Fruit fly (Drosophila melanogaster) Kc167 (cell line): ENCODE data around the gene CG14965.

ENCODE experiments used
- Myc ChIP-seq: fragments of >200 bp; optimal IDR thresholded peaks from 2 replicates; lab custom pipeline; 2017; ENCODE audit warnings: missing external identifiers
- Sin3A ChIP-seq: fragments of >200 bp; optimal IDR thresholded peaks from 2 replicates; lab custom pipeline; 2018; ENCODE audit warnings: missing external identifiers
- h ChIP-seq: fragments of >200 bp; optimal IDR thresholded peaks from 3 replicates; lab custom pipeline; 2018; ENCODE audit warnings: missing external identifiers
- insv ChIP-seq: fragments of >200 bp; optimal IDR thresholded peaks from 3 replicates; lab custom pipeline; 2018; ENCODE audit warnings: missing external identifiers
- psq ChIP-seq: fragments of >200 bp; optimal IDR thresholded peaks from 2 replicates; lab custom pipeline; 2017; ENCODE audit warnings: missing external identifiers
- ttk ChIP-seq: sonication (Bioruptor generic); optimal IDR thresholded peaks from 2 replicates; lab custom pipeline; 2017; ENCODE audit warnings: missing external identifiers

Gene CG14965

DNA sequence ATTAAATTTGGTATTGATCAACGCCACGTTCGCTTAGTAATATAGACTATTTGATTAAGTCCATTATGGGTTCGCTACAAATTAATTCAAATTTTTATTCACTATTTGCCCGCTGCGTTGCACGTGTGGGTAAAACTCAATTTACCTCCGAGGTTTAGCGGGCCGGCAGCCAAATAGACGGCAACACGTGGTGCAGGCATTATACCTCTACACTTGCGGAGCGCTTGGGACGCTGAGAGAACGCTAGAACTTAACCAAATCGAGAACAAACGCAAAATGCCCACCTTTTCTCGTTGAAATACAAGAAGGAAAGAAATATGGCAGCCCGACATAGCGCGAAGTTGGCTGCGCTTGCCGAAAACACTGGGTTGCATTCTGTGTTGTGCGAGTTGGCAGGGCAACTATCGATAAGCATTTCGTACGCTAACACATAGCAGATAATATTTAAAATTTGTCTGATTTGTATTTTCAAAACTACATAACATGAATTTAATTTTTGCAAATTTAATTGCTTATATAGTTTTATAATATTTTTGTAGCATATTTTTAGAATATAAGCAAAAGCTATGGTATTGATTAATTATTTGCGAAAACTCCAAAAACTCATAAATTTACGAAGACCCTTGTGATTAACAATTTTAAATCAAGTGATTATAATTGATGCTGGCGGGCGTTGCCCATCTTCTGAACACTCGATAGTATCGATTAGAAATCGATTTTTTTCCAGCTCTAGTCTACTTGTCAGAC lies 30.5 kb upstream of the CG14965 start, which contains the start of the genes RpL28 and eIF1:
Gene RpL28, minus strand, starts transcription at position 318 of the 747 bp plus-strand sequence.
Gene eIF1, plus strand, starts transcription at position 699 of the 747 bp plus-strand sequence.
- TF ChIP-seq psq (lab: Kevin White, UChicago) (no peak), insv (lab: Kevin White, UChicago) (no peak), Sin3A (no peak), ttk (lab: Kevin White, UChicago) (no peak), h (lab: Kevin White, UChicago) (no peak), Myc (lab: Kevin White, UChicago) (no peak)

DNA sequence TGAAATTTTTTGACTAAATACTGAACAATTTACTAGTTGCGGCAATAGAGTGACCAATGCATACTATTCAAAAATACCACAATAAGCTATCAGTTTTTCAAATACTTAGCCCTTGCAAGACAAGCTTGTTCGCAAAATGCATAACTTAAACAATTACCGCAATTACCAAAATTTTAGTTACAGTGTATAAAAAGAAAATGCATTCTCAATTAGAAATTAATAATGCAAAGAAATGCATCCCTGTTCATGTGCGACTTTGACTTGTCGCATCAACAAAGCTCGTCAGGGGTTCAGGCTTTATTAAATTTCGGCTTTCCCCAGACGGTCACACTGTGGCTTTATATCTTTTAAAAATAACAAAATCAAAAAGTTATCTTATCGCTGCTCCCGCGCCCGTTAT lies 26.6 kb upstream of the CG14965 start, which contains the start of the genes hob and nSMase:
Gene hob, minus strand, starts transcription at position 62 of the 400 bp plus-strand sequence.
Gene nSMase, plus strand, starts transcription at position 298 of the 400 bp plus-strand sequence.
- no peak for TF ChIP-seq psq (lab: Kevin White, UChicago)

DNA sequence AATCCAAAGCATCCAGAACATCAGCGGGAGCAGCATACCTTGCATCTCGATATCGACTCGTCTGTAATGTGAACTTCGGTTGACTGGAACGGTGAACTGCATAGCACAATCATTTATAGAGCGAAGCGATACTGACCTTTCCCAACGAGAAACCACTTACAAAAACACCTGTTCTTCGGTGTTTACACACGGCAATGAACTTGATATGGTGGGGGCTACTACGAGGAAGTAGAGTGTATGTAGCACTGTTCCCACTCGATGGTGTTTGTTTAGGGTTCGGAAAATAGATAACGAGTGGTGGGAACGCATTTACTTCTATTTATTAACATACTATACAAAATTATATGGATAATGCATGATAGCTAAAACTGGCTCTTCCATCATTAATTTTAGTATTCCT lies 16.6 kb upstream of the CG14965 start, which contains the start of the genes CG32269 and CG32270:
Gene CG32269, minus strand, starts transcription at position 91 of the 400 bp plus-strand sequence.
Gene CG32270, minus strand, starts transcription at position 91 of the 400 bp plus-strand sequence.
- TF ChIP-seq Myc (lab: Kevin White, UChicago) (no peak), h (lab: Kevin White, UChicago) (no peak), psq (lab: Kevin White, UChicago) (no peak), ttk (lab: Kevin White, UChicago) (no peak), Sin3A (no peak), insv (lab: Kevin White, UChicago) (no peak)

DNA sequence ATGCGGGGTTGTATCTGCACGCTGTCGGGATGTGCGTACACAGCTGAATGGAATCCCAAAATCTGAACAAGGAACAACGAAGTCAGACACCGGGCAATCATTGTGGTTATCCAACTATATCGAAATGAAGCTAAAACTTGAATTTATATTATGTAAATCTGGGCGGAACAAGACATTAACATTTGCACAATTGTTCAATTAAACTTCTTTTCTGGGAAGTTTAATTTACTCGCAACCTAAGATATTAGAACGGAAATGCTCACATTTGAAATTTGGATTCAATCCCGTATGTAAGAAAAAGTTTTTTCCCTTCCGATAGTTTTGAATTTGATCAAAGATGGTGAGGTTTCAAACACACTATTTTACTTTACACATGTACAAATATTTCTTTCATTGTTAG lies 14.0 kb upstream of the CG14965 start, which contains the start of gene CG33160:
Gene CG33160, minus strand, starts transcription at position 101 of the 400 bp plus-strand sequence.
- TF ChIP-seq psq (lab: Kevin White, UChicago) (no peak), insv (lab: Kevin White, UChicago) (no peak), h (lab: Kevin White, UChicago) (no peak), ttk (lab: Kevin White, UChicago) (no peak), Myc (lab: Kevin White, UChicago) (no peak), Sin3A (no peak)

DNA sequence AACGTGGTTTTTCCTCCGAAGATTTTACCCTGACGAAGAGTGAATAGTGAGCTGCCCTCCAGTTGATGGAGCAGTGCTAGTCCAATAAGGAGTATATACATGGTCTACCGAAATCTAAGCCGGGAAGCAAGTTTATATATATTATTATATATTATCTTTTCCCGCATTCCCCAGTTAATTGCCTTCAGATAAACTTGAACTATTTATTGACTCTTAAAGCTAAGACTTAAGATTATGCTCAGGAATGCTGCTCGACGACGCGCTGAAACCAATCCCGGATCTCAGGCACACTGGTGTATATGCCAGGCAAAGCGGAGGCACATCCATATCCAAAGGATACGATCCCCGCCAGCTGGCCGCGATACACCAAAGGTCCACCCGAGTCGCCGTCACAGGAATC lies 13.1 kb upstream of the CG14965 start, which contains the start of gene CG32277:
Gene CG32277, minus strand, starts transcription at position 101 of the 400 bp plus-strand sequence.
- TF ChIP-seq insv (lab: Kevin White, UChicago), result no peak
- TF ChIP-seq h (lab: Kevin White, UChicago), result no peak
- TF ChIP-seq Sin3A, result no peak
- no peak for TF ChIP-seq ttk (lab: Kevin White, UChicago)
- no peak for TF ChIP-seq Myc (lab: Kevin White, UChicago)
- TF ChIP-seq psq (lab: Kevin White, UChicago), result no peak

DNA sequence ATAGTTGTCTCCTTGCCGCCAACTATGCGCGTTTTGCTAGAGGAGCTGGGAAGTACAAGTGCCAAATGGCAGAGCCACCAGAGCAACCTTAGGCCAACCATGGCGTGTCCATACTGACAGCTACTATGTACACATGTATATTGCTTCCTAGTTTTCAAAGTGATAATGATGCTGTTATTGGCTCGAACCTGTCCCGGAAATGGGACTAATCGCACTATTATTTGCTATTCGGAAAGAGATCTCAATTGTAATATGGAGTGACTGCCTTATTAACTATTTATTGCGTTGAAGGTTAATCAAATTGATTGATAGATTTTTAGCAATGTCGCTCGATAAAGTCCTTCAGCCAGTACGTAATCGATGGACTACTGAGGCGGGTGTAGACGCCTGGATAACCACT lies 12.1 kb upstream of the CG14965 start, which contains the start of gene CG33159:
Gene CG33159, minus strand, starts transcription at position 101 of the 400 bp plus-strand sequence.
- TF ChIP-seq insv (lab: Kevin White, UChicago), result no peak
- TF ChIP-seq psq (lab: Kevin White, UChicago), result no peak
- no peak for TF ChIP-seq Myc (lab: Kevin White, UChicago)
- no peak for TF ChIP-seq ttk (lab: Kevin White, UChicago)
- no peak for TF ChIP-seq h (lab: Kevin White, UChicago)
- no peak for TF ChIP-seq Sin3A

DNA sequence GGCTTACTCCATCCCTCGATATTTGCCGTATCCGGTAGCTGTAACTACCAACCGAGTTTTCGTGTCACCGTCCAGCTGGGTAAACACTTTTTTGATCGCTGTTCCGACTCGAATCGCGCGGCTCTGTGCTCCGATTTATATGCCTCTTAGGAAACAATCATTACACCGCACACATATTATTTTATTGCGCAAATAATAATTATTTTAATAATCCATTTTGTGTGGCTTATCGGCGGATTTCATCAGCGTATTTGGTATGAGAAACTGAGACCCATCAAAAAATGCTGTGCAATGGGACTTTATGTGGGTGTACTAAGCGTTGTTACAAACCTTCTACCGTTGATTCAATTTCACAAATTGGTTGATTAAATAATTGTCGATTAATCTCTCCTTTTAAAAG lies 10.8 kb upstream of the CG14965 start, which contains the start of gene CG32271:
Gene CG32271, minus strand, starts transcription at position 101 of the 400 bp plus-strand sequence.
- TF ChIP-seq insv (lab: Kevin White, UChicago) (no peak), h (lab: Kevin White, UChicago) (no peak), Sin3A (no peak), ttk (lab: Kevin White, UChicago) (no peak), psq (lab: Kevin White, UChicago) (no peak)

DNA sequence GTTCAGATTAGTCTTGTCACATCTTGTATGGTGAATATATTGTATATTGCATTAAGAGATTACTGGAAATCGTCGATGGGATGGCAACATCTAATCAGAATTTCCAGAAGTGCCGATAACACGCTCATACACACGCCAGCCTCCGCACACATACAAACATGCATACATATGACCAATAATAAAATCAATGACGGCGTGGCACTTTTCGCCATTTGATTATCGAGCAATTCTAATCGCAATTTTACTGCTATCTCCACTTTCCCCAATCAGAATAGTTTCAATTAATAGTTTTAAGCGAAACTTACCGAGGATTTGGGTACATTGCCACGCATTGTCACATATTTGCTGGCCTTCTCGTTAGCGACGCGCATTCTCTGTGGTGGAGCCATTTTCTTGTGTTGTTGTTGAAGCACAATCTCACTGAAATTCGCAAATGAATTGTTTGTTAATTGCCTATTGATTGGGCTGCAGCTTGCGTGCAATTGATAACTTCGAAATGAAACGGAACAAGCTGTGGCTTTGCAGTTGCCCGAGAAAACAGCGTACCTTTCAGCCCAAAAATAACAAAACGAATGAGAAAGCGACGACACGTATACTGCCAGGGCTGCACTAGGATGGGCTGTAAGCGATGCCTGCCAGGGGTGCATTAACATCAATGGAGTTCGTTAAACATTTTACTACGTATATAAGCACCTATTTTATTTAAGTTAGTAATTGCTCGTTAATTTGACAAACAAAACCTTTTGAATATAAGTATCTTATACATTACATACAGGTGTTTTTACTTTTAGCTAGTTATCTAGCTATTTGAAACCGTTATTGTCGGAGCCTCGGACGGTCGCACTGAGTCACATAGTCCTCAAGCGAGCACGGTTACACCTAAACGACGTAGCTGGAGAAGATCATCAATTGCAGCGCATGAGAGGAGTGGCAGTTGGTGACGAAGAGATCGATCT lies 6.4 kb upstream of the CG14965 start, which contains the start of the genes CG32276 and gry:
Gene CG32276, minus strand, starts transcription at position 601 of the 956 bp plus-strand sequence.
Gene gry, plus strand, starts transcription at position 644 of the 956 bp plus-strand sequence.
- TF ChIP-seq ttk (lab: Kevin White, UChicago) (no peak), Sin3A (no peak), Myc (lab: Kevin White, UChicago) (no peak)

DNA sequence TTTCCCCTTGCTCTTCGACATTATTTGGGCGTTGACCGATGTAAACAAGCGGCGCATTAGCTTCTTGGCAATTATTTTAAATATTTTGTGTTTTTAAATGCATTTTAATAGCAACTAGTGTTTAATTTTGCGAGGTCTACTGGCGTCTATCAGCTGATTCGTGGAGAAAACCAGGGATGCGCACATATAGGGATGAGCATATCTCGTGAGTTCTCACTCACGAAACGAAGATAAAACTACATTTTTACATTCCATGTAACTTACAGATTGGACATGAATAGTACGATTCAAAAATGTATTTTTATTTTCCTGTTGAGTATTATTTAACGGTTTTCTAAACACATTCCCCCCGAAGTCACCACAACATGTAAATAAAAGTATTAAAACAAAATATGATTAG lies 5.2 kb upstream of the CG14965 start, which contains the start of gene CG14966:
Gene CG14966, minus strand, starts transcription at position 168 of the 400 bp plus-strand sequence.
- no peak for TF ChIP-seq Myc (lab: Kevin White, UChicago)
- no peak for TF ChIP-seq ttk (lab: Kevin White, UChicago)

DNA sequence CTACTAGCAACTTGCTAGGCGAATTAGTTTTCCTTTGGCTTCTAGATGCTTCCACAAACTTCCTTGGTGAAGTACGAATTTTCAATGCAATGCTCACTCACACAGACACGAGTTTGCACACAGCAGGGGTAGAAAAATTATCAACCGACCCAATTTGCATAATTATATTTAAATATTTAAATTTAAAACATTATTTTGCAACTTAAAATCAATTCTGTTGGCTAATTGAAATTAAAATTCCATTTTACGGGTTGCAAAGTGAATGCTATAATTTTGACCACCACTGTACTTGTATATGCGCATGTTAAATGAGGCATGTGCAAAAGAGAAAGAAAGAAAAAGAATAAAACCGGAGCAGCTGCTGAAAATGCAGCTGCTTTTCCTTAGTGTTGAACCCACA lies 1.8 kb upstream of the CG14965 start:
- TF ChIP-seq ttk (lab: Kevin White, UChicago), result no peak

DNA sequence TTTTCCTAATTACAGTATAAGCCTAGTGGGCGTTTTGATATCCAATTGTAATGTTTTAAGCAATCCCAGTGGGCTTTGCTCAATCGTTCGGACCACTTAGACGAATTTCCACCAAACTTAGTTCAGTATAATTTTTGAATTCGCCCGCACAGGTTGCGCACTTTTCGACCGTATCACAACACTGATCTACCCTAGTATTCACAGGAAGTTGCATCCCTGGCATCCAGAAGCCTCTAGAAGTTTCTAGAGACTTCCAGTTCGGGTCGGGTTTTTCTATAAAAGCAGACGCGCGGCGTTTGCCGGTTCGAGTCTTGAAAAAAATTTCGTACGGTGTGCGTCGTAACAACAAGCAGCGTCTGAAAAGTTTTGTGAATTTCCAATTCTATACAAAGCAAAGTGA lies 621 bp upstream of the CG14965 start, which contains the start of gene Hsp83:
Gene Hsp83, plus strand, starts transcription at position 58 of the 400 bp plus-strand sequence.
- TF ChIP-seq insv (lab: Kevin White, UChicago) (peak; percentile 70), Myc (lab: Kevin White, UChicago) (no peak), Sin3A (no peak), psq (lab: Kevin White, UChicago) (no peak), ttk (lab: Kevin White, UChicago) (no peak), h (lab: Kevin White, UChicago) (no peak)
